Fruit fly (Drosophila melanogaster): ENCODE results near the gene CG18418.
A peak's percentile ranks its signal among the peaks of the same experiment; 100 is the strongest.

Gene CG18418

DNA sequence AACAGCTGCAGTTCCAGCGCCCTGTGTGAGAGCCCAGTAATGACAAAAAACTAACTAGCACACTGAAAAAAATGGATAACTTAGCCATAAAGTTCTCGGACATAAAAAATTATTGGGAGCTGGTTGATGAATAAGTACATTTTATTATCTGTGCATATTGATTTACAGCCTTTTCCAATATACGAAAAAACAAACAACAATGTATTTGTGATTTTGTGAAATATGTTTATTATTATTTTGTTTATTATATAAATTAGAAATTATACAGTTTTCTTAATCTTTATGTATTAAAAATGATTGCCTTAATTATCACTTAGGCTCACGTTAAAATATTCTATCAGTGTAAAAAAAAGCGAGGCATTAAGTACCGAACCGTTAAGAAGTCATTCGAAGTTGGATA is 1.9 kb upstream of the CG18418 start (continued):
- TF ChIP-seq mirr (GFP tag; optimal IDR thresholded peaks at IDR 0.05): no peak
- TF ChIP-seq Opbp (GFP tag; IDR thresholded peaks at IDR 0.05; ENCODE audit: partially characterized antibody): no peak
- no peak for TF ChIP-seq ato (GFP tag; IDR thresholded peaks at IDR 0.05; ENCODE audit: partially characterized antibody)
- TF ChIP-seq otp (GFP tag; IDR thresholded peaks at IDR 0.05): no peak
- TF ChIP-seq CG31365 (tag; optimal IDR thresholded peaks at IDR 0.05): no peak
- peak; percentile 16 for TF ChIP-seq CG8924 (tag; optimal IDR thresholded peaks at IDR 0.05)
- no peak for TF ChIP-seq lilli (GFP tag; optimal IDR thresholded peaks at IDR 0.05)
- TF ChIP-seq CG34422 (GFP tag; IDR thresholded peaks at IDR 0.05): no peak
- TF ChIP-seq NfI (GFP tag; optimal IDR thresholded peaks at IDR 0.05): no peak
- no peak; the same call in 1 of the 2 replicates for TF ChIP-seq CG10366 (GFP tag; IDR thresholded peaks at IDR 0.05)
- peak; percentile 8 for TF ChIP-seq lab (GFP tag; optimal IDR thresholded peaks at IDR 0.05)
- TF ChIP-seq CG43689 (GFP tag; IDR thresholded peaks at IDR 0.05): no peak
- no peak for TF ChIP-seq Dbx (GFP tag; IDR thresholded peaks at IDR 0.05)
- no peak for TF ChIP-seq dysf (GFP tag; IDR thresholded peaks at IDR 0.05)
- no peak for TF ChIP-seq NC2β (GFP tag; optimal IDR thresholded peaks at IDR 0.05)
- TF ChIP-seq CG5245 (GFP tag; optimal IDR thresholded peaks at IDR 0.05): no peak
- TF ChIP-seq CG3407 (GFP tag; optimal IDR thresholded peaks at IDR 0.05): no peak
- peak; percentile 26 for TF ChIP-seq bcd (GFP tag; optimal IDR thresholded peaks at IDR 0.05)
- no peak for TF ChIP-seq Six4 (GFP tag; optimal IDR thresholded peaks at IDR 0.05)
- TF ChIP-seq Myb (GFP tag; optimal IDR thresholded peaks at IDR 0.05): no peak
- TF ChIP-seq CG3995 (GFP tag; optimal IDR thresholded peaks at IDR 0.05): no peak
- no peak for TF ChIP-seq slp2 (GFP tag; optimal IDR thresholded peaks at IDR 0.05)
- TF ChIP-seq fd102C (GFP tag; optimal IDR thresholded peaks at IDR 0.05): no peak
- TF ChIP-seq CG4424 (GFP tag; optimal IDR thresholded peaks at IDR 0.05): peak; percentile 49
- TF ChIP-seq phol (tag; optimal IDR thresholded peaks at IDR 0.05): peak; percentile 65
- no peak for TF ChIP-seq CG9817 (tag; optimal IDR thresholded peaks at IDR 0.05)
- TF ChIP-seq hb (GFP tag; IDR thresholded peaks at IDR 0.05; ENCODE audit: partially characterized antibody): no peak
- TF ChIP-seq bsh (GFP tag; optimal IDR thresholded peaks at IDR 0.05): peak; percentile 30 to 60
- no peak for TF ChIP-seq btn (GFP tag; optimal IDR thresholded peaks at IDR 0.05)
- TF ChIP-seq croc (GFP tag; conservative IDR thresholded peaks at IDR 0.05): no peak
- no peak for TF ChIP-seq CG17568 (GFP tag; optimal IDR thresholded peaks at IDR 0.05)
- no peak for TF ChIP-seq Bteb2 (GFP tag; optimal IDR thresholded peaks at IDR 0.05)
- TF ChIP-seq ab (GFP tag; optimal IDR thresholded peaks at IDR 0.05): no peak
- no peak for TF ChIP-seq az2 (GFP tag; optimal IDR thresholded peaks at IDR 0.05)
- no peak for TF ChIP-seq CG5953 (GFP tag; IDR thresholded peaks at IDR 0.05)
- no peak for TF ChIP-seq CG6854 (GFP tag; optimal IDR thresholded peaks at IDR 0.05)
- no peak for TF ChIP-seq Atf6 (GFP tag; IDR thresholded peaks at IDR 0.05)
- no peak for TF ChIP-seq jing (GFP tag; optimal IDR thresholded peaks at IDR 0.05)
- TF ChIP-seq gro (GFP tag; optimal IDR thresholded peaks at IDR 0.05): no peak
- no peak for TF ChIP-seq CG16815 (GFP tag; optimal IDR thresholded peaks at IDR 0.05)
- no peak for TF ChIP-seq grn (GFP tag; optimal IDR thresholded peaks at IDR 0.05)
- no peak for TF ChIP-seq HLH3B (GFP tag; IDR thresholded peaks at IDR 0.05)
- no peak for TF ChIP-seq CG4854 (GFP tag; optimal IDR thresholded peaks at IDR 0.05)
- TF ChIP-seq al (GFP tag; IDR thresholded peaks at IDR 0.05): no peak
- TF ChIP-seq pita (GFP tag; optimal IDR thresholded peaks at IDR 0.05): no peak
- no peak for TF ChIP-seq klu (GFP tag; IDR thresholded peaks at IDR 0.05)
- TF ChIP-seq shn (GFP tag; optimal IDR thresholded peaks at IDR 0.05): no peak
- no peak for TF ChIP-seq ash1 (GFP tag; optimal IDR thresholded peaks at IDR 0.05)
- TF ChIP-seq fu2 (GFP tag; optimal IDR thresholded peaks at IDR 0.05): no peak
- no peak for TF ChIP-seq CG3726 (GFP tag; IDR thresholded peaks at IDR 0.05)
- no peak for TF ChIP-seq fd64A (GFP tag; optimal IDR thresholded peaks at IDR 0.05)
- no peak for TF ChIP-seq trh (GFP tag; optimal IDR thresholded peaks at IDR 0.05)
- peak; percentile 27; the same call in 1 of the 2 replicates for TF ChIP-seq E2f1 (GFP tag; IDR thresholded peaks at IDR 0.05)
